Worm (Caenorhabditis elegans) whole organism, L3 larva: ENCODE data around the gene mrpl-10.

Experiments
- elt-1 ChIP-seq: fragments of 150-350 bp; optimal IDR thresholded peaks from 2 replicates; lab custom pipeline; 2014; ENCODE audit warnings: missing biosample characterization, missing genetic modification characterization
- elt-3 ChIP-seq, 3 experiments: fragments of 150-350 bp in 1 of 3; sonication (generic microtip) in 2 of 3; optimal IDR thresholded peaks; 2 replicates in 2 of 3; 4 replicates in 1 of 3; lab custom pipeline; 2014 to 2017; ENCODE audit warnings: missing biosample characterization in 3 of 3, missing genetic modification characterization in 3 of 3
- hmg-11 ChIP-seq: sonication (generic microtip); optimal IDR thresholded peaks from 2 replicates; lab custom pipeline; 2016; ENCODE audit warnings: missing genetic modification characterization, missing compliant biosample characterization
- nhr-25 ChIP-seq: sonication (generic microtip); optimal IDR thresholded peaks from 2 replicates; lab custom pipeline; 2017; ENCODE audit warnings: missing biosample characterization, missing genetic modification characterization
- nhr-76 ChIP-seq: fragments of 150-350 bp; sonication (generic microtip); optimal IDR thresholded peaks from 5 replicates; lab custom pipeline; 2014; ENCODE audit warnings: missing biosample characterization, missing genetic modification characterization
- nhr-77 ChIP-seq: fragments of 150-350 bp; optimal IDR thresholded peaks from 2 replicates; lab custom pipeline; 2014; ENCODE audit warnings: missing biosample characterization, missing genetic modification characterization
- skn-1 ChIP-seq: fragments of 150-350 bp; optimal IDR thresholded peaks from 2 replicates; lab custom pipeline; 2014; ENCODE audit warnings: missing biosample characterization, missing genetic modification characterization
- unc-39 ChIP-seq: sonication (generic microtip); optimal IDR thresholded peaks from 4 replicates; lab custom pipeline; 2017; ENCODE audit warnings: missing biosample characterization, missing genetic modification characterization
- zag-1 ChIP-seq: fragments of 150-350 bp; optimal IDR thresholded peaks from 2 replicates; lab custom pipeline; 2014; ENCODE audit warnings: missing biosample characterization, missing genetic modification characterization
- ztf-11 ChIP-seq: fragments of 150-350 bp; optimal IDR thresholded peaks from 2 replicates; lab custom pipeline; 2014; ENCODE audit warnings: missing biosample characterization, missing genetic modification characterization

- TF ChIP-seq nhr-77 (no peak), nhr-76 (tag; lab: Kevin White, UChicago) (no peak), skn-1 (tag; lab: Kevin White, UChicago) (no peak), nhr-25 (tag; lab: Kevin White, UChicago) (peak; percentile 26), ztf-11 (tag; lab: Kevin White, UChicago) (no peak), elt-3 (tag; optimal IDR thresholded peaks at IDR 0.05; lab: Kevin White, UChicago) (no peak), hmg-11 (tag; lab: Kevin White, UChicago) (no peak), unc-39 (tag; lab: Kevin White, UChicago) (no peak), zag-1 (tag; lab: Kevin White, UChicago) (no peak), elt-1 (tag; lab: Kevin White, UChicago) (no peak)
Measured at ce11 chrII:8259674-8260073, 18.6 kb downstream of the mrpl-10 start.
